Fruit fly (Drosophila melanogaster) whole organism, wandering third instar larva: ENCODE data around the gene CRIF.

ENCODE experiments used
- CG32264 ChIP-seq: fragments of 200-800 bp; sonication (Bioruptor generic); optimal IDR thresholded peaks from 2 replicates; lab custom pipeline; 2016; ENCODE audit warnings: missing biosample characterization, missing genetic modification characterization
- CG9705 ChIP-seq: fragments of 200-800 bp; sonication (Bioruptor generic); optimal IDR thresholded peaks from 2 replicates; lab custom pipeline; 2018; ENCODE audit warnings: missing biosample characterization, mild to moderate bottlenecking, missing genetic modification characterization
- Dif ChIP-seq: fragments of 200-275, 200-300 bp; sonication (Bioruptor generic); optimal IDR thresholded peaks from 2 replicates; lab custom pipeline; 2018; ENCODE audit warnings: missing biosample characterization, missing genetic modification characterization; ENCODE audit not compliant: partially characterized antibody
- Hnf4 ChIP-seq: fragments of 200-800 bp; sonication (Bioruptor generic); optimal IDR thresholded peaks from 2 replicates; lab custom pipeline; 2016; ENCODE audit warnings: missing biosample characterization, mild to moderate bottlenecking, missing genetic modification characterization
- Jra ChIP-seq: sonication (Bioruptor generic); optimal IDR thresholded peaks from 2 replicates; lab custom pipeline; 2016; ENCODE audit warnings: missing biosample characterization, missing genetic modification characterization
- Mio ChIP-seq: sonication (Bioruptor generic); optimal IDR thresholded peaks from 2 replicates; lab custom pipeline; 2016; ENCODE audit warnings: missing biosample characterization, missing genetic modification characterization
- OdsH ChIP-seq: fragments of 200-800 bp; sonication (Bioruptor generic); optimal IDR thresholded peaks from 2 replicates; lab custom pipeline; 2016; ENCODE audit warnings: missing biosample characterization, mild to moderate bottlenecking, missing genetic modification characterization
- Rel ChIP-seq, 2 experiments: fragments of 200-800 bp; sonication (Bioruptor generic) in 1 of 2; optimal IDR thresholded peaks; 2 replicates in 1 of 2; 3 replicates in 1 of 2; lab custom pipeline; 2016 to 2019; ENCODE audit warnings: mild to moderate bottlenecking in 2 of 2, missing biosample characterization in 2 of 2, missing genetic modification characterization in 2 of 2, moderate library complexity in 1 of 2
- Sp1 ChIP-seq: fragments of 200-800 bp; sonication (Bioruptor generic); optimal IDR thresholded peaks from 3 replicates; lab custom pipeline; 2019; ENCODE audit warnings: missing biosample characterization, mild to moderate bottlenecking, missing genetic modification characterization, moderate library complexity
- br ChIP-seq: fragments of 200-800 bp; sonication (Bioruptor generic); optimal IDR thresholded peaks from 2 replicates; lab custom pipeline; 2016; ENCODE audit warnings: missing biosample characterization, missing genetic modification characterization
- brk ChIP-seq: fragments of 200-800 bp; sonication (Bioruptor generic); optimal IDR thresholded peaks from 2 replicates; lab custom pipeline; 2016; ENCODE audit warnings: missing biosample characterization, mild to moderate bottlenecking, missing genetic modification characterization
- dl ChIP-seq, 2 experiments: fragments of 175-275, 200-275 bp in 1 of 2; fragments of 200-275 bp in 1 of 2; sonication (Bioruptor generic); optimal IDR thresholded peaks; lab custom pipeline; 2018; ENCODE audit warnings: mild to moderate bottlenecking in 2 of 2, missing biosample characterization in 2 of 2, missing genetic modification characterization in 2 of 2, moderate library complexity in 2 of 2; ENCODE audit not compliant: partially characterized antibody in 2 of 2, insufficient read depth in 1 of 2
- dmrt93B ChIP-seq: fragments of 200-800 bp; sonication (Bioruptor generic); optimal IDR thresholded peaks from 2 replicates; lab custom pipeline; 2018; ENCODE audit warnings: missing biosample characterization, mild to moderate bottlenecking, missing genetic modification characterization
- dsf ChIP-seq: sonication (Bioruptor generic); optimal IDR thresholded peaks from 2 replicates; lab custom pipeline; 2016; ENCODE audit warnings: missing biosample characterization, missing genetic modification characterization, borderline replicate concordance
- ey ChIP-seq: fragments of 200-800 bp; sonication (Bioruptor generic); optimal IDR thresholded peaks from 2 replicates; lab custom pipeline; 2016; ENCODE audit warnings: missing biosample characterization, missing genetic modification characterization
- h ChIP-seq: fragments of 200-800 bp; sonication (Bioruptor generic); optimal IDR thresholded peaks from 3 replicates; lab custom pipeline; 2016; ENCODE audit warnings: missing biosample characterization, mild to moderate bottlenecking, missing genetic modification characterization
- jim ChIP-seq: fragments of 175-275, 200-325 bp; sonication (Bioruptor generic); optimal IDR thresholded peaks from 2 replicates; lab custom pipeline; 2016; ENCODE audit warnings: missing biosample characterization, mild to moderate bottlenecking, missing genetic modification characterization
- lola ChIP-seq: fragments of >200 bp; optimal IDR thresholded peaks from 2 replicates; lab custom pipeline; 2017; ENCODE audit warnings: missing biosample characterization, missing genetic modification characterization
- psq ChIP-seq: fragments of 200-800 bp; sonication (Bioruptor generic); optimal IDR thresholded peaks from 3 replicates; lab custom pipeline; 2017; ENCODE audit warnings: missing biosample characterization, mild to moderate bottlenecking, missing genetic modification characterization, moderate library complexity
- sage ChIP-seq: fragments of 200-800 bp; sonication (Bioruptor generic); optimal IDR thresholded peaks from 2 replicates; lab custom pipeline; 2016; ENCODE audit warnings: missing biosample characterization, mild to moderate bottlenecking, missing genetic modification characterization
- sv ChIP-seq: fragments of 200-800 bp; sonication (Bioruptor generic); optimal IDR thresholded peaks from 3 replicates; lab custom pipeline; 2016; ENCODE audit warnings: missing biosample characterization, missing genetic modification characterization
- usp ChIP-seq: fragments of >200 bp; optimal IDR thresholded peaks from 2 replicates; lab custom pipeline; 2017; ENCODE audit warnings: missing biosample characterization, missing genetic modification characterization
- woc ChIP-seq: sonication (Bioruptor generic); optimal IDR thresholded peaks from 2 replicates; lab custom pipeline; 2016; ENCODE audit warnings: missing biosample characterization, mild to moderate bottlenecking, missing genetic modification characterization

The CRIF gene

DNA sequence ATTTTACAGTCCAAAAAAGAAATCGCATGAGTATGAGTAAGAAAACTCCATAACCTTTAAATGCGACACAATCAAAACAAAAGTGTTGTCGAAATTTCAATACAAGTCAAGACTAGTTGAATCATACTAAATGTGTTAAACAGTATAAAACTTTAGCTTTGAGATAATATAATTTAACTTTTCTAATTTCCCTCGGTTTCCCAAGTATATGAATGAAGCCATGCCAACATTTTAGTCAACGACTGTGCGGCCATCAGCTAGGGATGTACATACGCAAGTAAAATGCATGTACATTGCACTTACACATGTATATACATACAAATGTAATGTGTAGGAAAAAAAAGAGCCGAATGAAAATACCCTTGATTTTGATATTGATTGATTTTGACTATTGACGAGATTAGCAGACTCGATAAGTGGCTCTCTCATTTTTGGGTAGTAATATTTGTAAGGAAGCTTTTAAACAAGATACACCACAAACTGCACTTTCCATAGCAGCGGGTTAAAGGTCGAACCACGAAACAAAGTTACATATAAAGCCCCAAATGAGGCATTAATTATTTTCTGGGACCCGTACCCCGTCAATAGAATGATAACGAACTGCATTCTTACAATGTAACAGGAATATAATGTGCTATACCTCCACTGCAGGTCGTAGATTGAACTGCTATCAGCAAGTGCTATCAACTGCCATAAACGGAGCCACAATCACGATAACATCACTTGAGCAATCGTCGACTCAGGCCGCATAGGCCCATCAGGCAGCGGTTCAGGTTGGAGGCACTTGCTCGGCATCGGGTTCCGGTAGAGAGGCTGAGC lies 44.4 kb downstream of the CRIF start:
- peak; percentile 47 for TF ChIP-seq sage (GFP tag; lab: Kevin White, UChicago)
- no peak for TF ChIP-seq jim
- TF ChIP-seq usp, result no peak
- TF ChIP-seq Hnf4 (GFP tag; lab: Kevin White, UChicago), result peak; percentile 34
- no peak for TF ChIP-seq Dif (GFP tag; lab: Kevin White, UChicago)
- no peak for TF ChIP-seq brk (GFP tag; lab: Kevin White, UChicago)
- TF ChIP-seq Mio (GFP tag; lab: Kevin White, UChicago), result no peak
- TF ChIP-seq OdsH, result peak; percentile 19
- peak; percentile 15 for TF ChIP-seq psq (GFP tag; lab: Kevin White, UChicago)

DNA sequence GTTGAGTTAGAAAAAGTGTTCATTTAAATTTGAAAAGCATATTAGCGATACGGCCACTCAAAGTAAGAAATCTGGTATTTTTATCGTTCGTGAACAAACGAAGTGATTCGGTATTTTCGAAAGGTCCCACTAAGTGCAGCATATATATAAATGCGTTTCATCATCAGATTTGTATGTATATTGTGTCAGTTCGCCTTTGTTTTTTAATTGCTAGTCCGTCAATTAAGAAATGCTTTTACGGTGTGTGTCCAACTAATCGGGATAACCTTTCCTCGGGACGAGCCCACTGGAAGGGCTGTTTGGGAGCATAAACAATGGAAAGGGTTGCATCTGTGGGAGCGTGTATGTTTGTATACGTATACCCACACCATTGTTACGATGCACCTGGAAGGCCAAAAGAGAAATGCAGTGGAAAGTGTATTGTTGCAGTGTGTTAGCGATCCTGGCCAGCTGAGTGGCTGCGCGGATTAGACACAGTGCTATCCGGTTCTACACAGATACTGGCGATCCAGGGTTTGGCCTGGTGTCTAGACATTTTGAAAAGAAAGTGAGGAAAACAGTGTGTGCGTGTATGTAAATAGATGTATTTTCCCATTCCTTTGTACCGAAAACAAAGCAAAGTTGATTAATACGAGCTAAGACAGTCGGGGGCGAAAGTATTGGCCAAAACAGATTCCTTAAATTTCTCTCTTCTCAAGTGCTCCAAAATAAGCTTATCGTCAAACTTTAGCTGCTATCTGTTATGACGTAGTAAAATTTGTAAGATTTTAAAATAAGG lies 45.5 kb downstream of the CRIF start, which contains the start of gene CG7611:
TSS of gene CG7611 (plus strand) at position 128 of the 778 bp plus-strand sequence.
- TF ChIP-seq psq (GFP tag; lab: Kevin White, UChicago), result peak; percentile 6
- no peak for TF ChIP-seq Rel (GFP tag; optimal IDR thresholded peaks at IDR 0.05; lab: Kevin White, UChicago)
- TF ChIP-seq Rel (tag; optimal IDR thresholded peaks at IDR 0.05; lab: Kevin White, UChicago), result peak; percentile 27
- TF ChIP-seq brk (GFP tag; lab: Kevin White, UChicago), result no peak
- TF ChIP-seq sage (GFP tag; lab: Kevin White, UChicago), result peak; percentile 49
- no peak for TF ChIP-seq dsf (GFP tag; lab: Kevin White, UChicago)

DNA sequence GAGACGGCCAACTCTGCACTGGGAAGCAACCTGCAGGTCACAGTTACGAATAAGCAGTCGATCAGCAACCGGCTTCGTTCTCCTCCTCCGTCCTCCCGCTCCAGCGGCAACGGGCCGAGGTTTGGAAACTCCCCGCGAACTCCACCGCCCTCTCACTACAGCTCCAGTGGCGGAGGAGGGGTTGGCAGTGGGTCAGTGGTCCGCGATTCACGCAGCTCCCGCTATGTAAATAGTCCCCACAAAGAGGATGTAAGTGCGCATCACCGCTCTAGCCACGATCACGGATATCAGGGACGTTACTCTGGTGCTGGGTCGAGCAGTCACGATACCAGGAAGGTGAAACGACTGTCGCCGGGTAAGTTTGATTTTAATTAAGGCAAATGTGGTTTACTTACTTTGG lies 50.4 kb downstream of the CRIF start:
- TF ChIP-seq ey (GFP tag; lab: Kevin White, UChicago) (no peak), dl (GFP tag; optimal IDR thresholded peaks at IDR 0.05; lab: Kevin White, UChicago; ENCODE audit: insufficient read depth in 1 of 2, partially characterized antibody in 2 of 2) (no peak), Jra (no peak), CG9705 (GFP tag; lab: Kevin White, UChicago) (no peak), Mio (GFP tag; lab: Kevin White, UChicago) (no peak), dsf (GFP tag; lab: Kevin White, UChicago) (no peak), Dif (GFP tag; lab: Kevin White, UChicago) (no peak), h (GFP tag; lab: Kevin White, UChicago) (no peak), Hnf4 (GFP tag; lab: Kevin White, UChicago) (no peak), br (GFP tag; lab: Kevin White, UChicago) (no peak), lola (GFP tag; lab: Kevin White, UChicago) (no peak), sv (GFP tag; lab: Kevin White, UChicago) (no peak), woc (no peak), Sp1 (GFP tag; lab: Kevin White, UChicago) (no peak), dmrt93B (GFP tag; lab: Kevin White, UChicago) (no peak), CG32264 (GFP tag; lab: Kevin White, UChicago) (no peak), psq (GFP tag; lab: Kevin White, UChicago) (no peak), brk (GFP tag; lab: Kevin White, UChicago) (no peak)
